Fruit fly (Drosophila melanogaster) whole organism, embryonic: ENCODE data around the gene HP5.

Source experiments
- Aef1 ChIP-seq: fragments of 200-800 bp; sonication (Bioruptor generic); IDR thresholded peaks from 3 replicates; pipeline ENCODE4 v1.3.6; 2022; ENCODE audit warnings: missing biosample characterization, missing genetic modification characterization
- BEAF-32 ChIP-seq: fragments of 200-800 bp; sonication (Bioruptor generic); optimal IDR thresholded peaks from 3 replicates; lab custom pipeline; 2017; ENCODE audit warnings: missing biosample characterization, missing genetic modification characterization, mild to moderate bottlenecking, moderate library complexity, missing genetic modification reagents
- CG10462 ChIP-seq: fragments of 200-800 bp; sonication (Bioruptor generic); optimal IDR thresholded peaks from 2 replicates; lab custom pipeline; 2016; ENCODE audit warnings: missing biosample characterization, missing genetic modification characterization
- CG12391 ChIP-seq: fragments of 200-800 bp; sonication (Bioruptor generic); optimal IDR thresholded peaks from 3 replicates; lab custom pipeline; 2018; ENCODE audit warnings: missing biosample characterization, mild to moderate bottlenecking, missing genetic modification characterization, moderate library complexity
- CG14050 ChIP-seq: fragments of 200-800 bp; sonication (Bioruptor generic); IDR thresholded peaks from 3 replicates; pipeline ENCODE4 v1.3.6; 2022; ENCODE audit warnings: missing biosample characterization, missing genetic modification characterization
- CG15479 ChIP-seq: fragments of 200-800 bp; sonication (Bioruptor generic); optimal IDR thresholded peaks from 3 replicates; lab custom pipeline; 2019; ENCODE audit warnings: missing biosample characterization, mild to moderate bottlenecking, missing genetic modification characterization, moderate library complexity
- CG15514 ChIP-seq: fragments of 200-800 bp; sonication (Bioruptor generic); optimal IDR thresholded peaks from 3 replicates; lab custom pipeline; 2017; ENCODE audit warnings: missing biosample characterization, missing genetic modification characterization, mild to moderate bottlenecking, moderate library complexity, missing genetic modification reagents
- CG1602 ChIP-seq: fragments of 200-800 bp; sonication (Bioruptor generic); optimal IDR thresholded peaks from 3 replicates; lab custom pipeline; 2016; ENCODE audit warnings: missing biosample characterization, missing genetic modification characterization
- CG2889 ChIP-seq: fragments of 200-800 bp; sonication (Bioruptor generic); IDR thresholded peaks from 3 replicates; pipeline ENCODE4 v1.3.6; 2022; ENCODE audit warnings: missing biosample characterization, missing genetic modification characterization
- CG3281 ChIP-seq: fragments of 200-800 bp; sonication (Bioruptor generic); optimal IDR thresholded peaks from 3 replicates; lab custom pipeline; 2017; ENCODE audit warnings: missing biosample characterization, mild to moderate bottlenecking, missing genetic modification characterization
- CG33213 ChIP-seq: fragments of 200-800 bp; sonication (Bioruptor generic); optimal IDR thresholded peaks from 3 replicates; lab custom pipeline; 2016; ENCODE audit warnings: missing biosample characterization, missing genetic modification characterization
- CG3726 ChIP-seq: fragments of 200-800 bp; sonication (Bioruptor generic); IDR thresholded peaks from 3 replicates; pipeline ENCODE4, ENCODE4 v1.3.6; 2022; ENCODE audit warnings: missing biosample characterization, missing genetic modification characterization
- CG4360 ChIP-seq: fragments of 200-800 bp; sonication (Bioruptor generic); IDR thresholded peaks from 2 replicates; pipeline ENCODE4 v1.3.6; 2022; ENCODE audit warnings: missing biosample characterization, missing genetic modification characterization
- CG6175 ChIP-seq: fragments of 200-800 bp; sonication (Bioruptor generic); IDR thresholded peaks from 3 replicates; pipeline ENCODE4 v1.3.6; 2022; ENCODE audit warnings: missing biosample characterization, missing genetic modification characterization
- CG7745 ChIP-seq: fragments of 200-800 bp; sonication (Bioruptor generic); optimal IDR thresholded peaks from 2 replicates; lab custom pipeline; 2018; ENCODE audit warnings: missing biosample characterization, mild to moderate bottlenecking, missing genetic modification characterization, moderate library complexity
- CG7987 ChIP-seq: fragments of 200-800 bp; sonication (Bioruptor generic); optimal IDR thresholded peaks from 2 replicates; lab custom pipeline; 2018; ENCODE audit warnings: missing biosample characterization, mild to moderate bottlenecking, missing genetic modification characterization, moderate library complexity
- CG8388 ChIP-seq: fragments of 200-800 bp; sonication (Bioruptor generic); optimal IDR thresholded peaks from 2 replicates; lab custom pipeline; 2019; ENCODE audit warnings: missing biosample characterization, mild to moderate bottlenecking, missing genetic modification characterization, moderate library complexity
- Chrac-16 ChIP-seq: fragments of 200-800 bp; sonication (Bioruptor generic); optimal IDR thresholded peaks from 3 replicates; lab custom pipeline; 2016; ENCODE audit warnings: missing biosample characterization, missing genetic modification characterization
- CkIIα-i1 ChIP-seq: fragments of 200-800 bp; sonication (Bioruptor generic); IDR thresholded peaks from 2 replicates; pipeline ENCODE4 v1.3.6; 2022; ENCODE audit warnings: missing biosample characterization, missing genetic modification characterization
- D ChIP-seq, 2 experiments: fragments of 200-800 bp in 1 of 2; fragments of >200 bp in 1 of 2; sonication (Bioruptor generic) in 1 of 2; optimal IDR thresholded peaks; 2 replicates in 1 of 2; 3 replicates in 1 of 2; lab custom pipeline; 2017; ENCODE audit warnings: mild to moderate bottlenecking in 1 of 2, missing biosample characterization in 1 of 2, missing genetic modification characterization in 1 of 2, missing genetic modification reagents in 1 of 2
- Dfd ChIP-seq, 2 experiments: fragments of >200 bp; optimal IDR thresholded peaks; 2 replicates each; lab custom pipeline; 2017; ENCODE audit warnings: missing biosample characterization in 2 of 2, missing genetic modification characterization in 2 of 2
- E2f1 ChIP-seq: fragments of 200-800 bp; sonication (Bioruptor generic); IDR thresholded peaks from 2 replicates; pipeline ENCODE4 v1.3.6; 2022; ENCODE audit warnings: missing biosample characterization, missing genetic modification characterization
- Ets65A ChIP-seq: fragments of 200-800 bp; sonication (Bioruptor generic); peaks from one replicate; lab custom pipeline; 2016; ENCODE audit warnings: missing biosample characterization, missing genetic modification characterization
- Fer2 ChIP-seq: fragments of 200-800 bp; sonication (Bioruptor generic); optimal IDR thresholded peaks from 2 replicates; lab custom pipeline; 2018; ENCODE audit warnings: missing biosample characterization, mild to moderate bottlenecking, missing genetic modification characterization, moderate library complexity
- H15 ChIP-seq: fragments of 200-800 bp; sonication (Bioruptor generic); IDR thresholded peaks from 3 replicates; pipeline ENCODE4 v1.3.6; 2022; ENCODE audit warnings: missing biosample characterization, missing genetic modification characterization
- H2.0 ChIP-seq: fragments of 200-800 bp; sonication (Bioruptor generic); IDR thresholded peaks from 2 replicates; pipeline ENCODE4 v1.3.6; 2022; ENCODE audit warnings: missing biosample characterization, missing genetic modification characterization
- HLH4C ChIP-seq: fragments of 200-800 bp; sonication (Bioruptor generic); IDR thresholded peaks from 3 replicates; pipeline ENCODE4 v1.3.6; 2022; ENCODE audit warnings: missing biosample characterization, missing genetic modification characterization; ENCODE audit not compliant: partially characterized antibody
- Hr3 ChIP-seq: fragments of 200-800 bp; sonication (Bioruptor generic); optimal IDR thresholded peaks from 3 replicates; lab custom pipeline; 2016; ENCODE audit warnings: missing biosample characterization, missing genetic modification characterization
- Lim3 ChIP-seq: fragments of 200-800 bp; sonication (Bioruptor generic); IDR thresholded peaks from 2 replicates; pipeline ENCODE4 v1.3.6; 2022; ENCODE audit warnings: missing biosample characterization, missing genetic modification characterization
- Mad ChIP-seq: fragments of 200-800 bp; sonication (Bioruptor generic); optimal IDR thresholded peaks from 2 replicates; lab custom pipeline; 2016; ENCODE audit warnings: missing biosample characterization, missing genetic modification characterization
- Mes4 ChIP-seq: fragments of 200-800 bp; sonication (Bioruptor generic); optimal IDR thresholded peaks from 2 replicates; lab custom pipeline; 2016; ENCODE audit warnings: missing biosample characterization, missing genetic modification characterization
- NfI ChIP-seq: fragments of 200-800 bp; sonication (Bioruptor generic); optimal IDR thresholded peaks from 3 replicates; lab custom pipeline; 2018; ENCODE audit warnings: missing biosample characterization, mild to moderate bottlenecking, missing genetic modification characterization, moderate library complexity
- Oli ChIP-seq: fragments of 200-800 bp; sonication (Bioruptor generic); optimal IDR thresholded peaks from 2 replicates; lab custom pipeline; 2018; ENCODE audit warnings: missing biosample characterization, mild to moderate bottlenecking, missing genetic modification characterization, moderate library complexity
- Poxn ChIP-seq: fragments of 200-800 bp; sonication (Bioruptor generic); IDR thresholded peaks from 2 replicates; pipeline ENCODE4 v1.3.6; 2022; ENCODE audit warnings: missing biosample characterization, missing genetic modification characterization
- Sox102F ChIP-seq: fragments of 200-800 bp; sonication (Bioruptor generic); optimal IDR thresholded peaks from 2 replicates; lab custom pipeline; 2018; ENCODE audit warnings: missing biosample characterization, mild to moderate bottlenecking, missing genetic modification characterization, moderate library complexity
- Taf1 ChIP-seq: fragments of 200-800 bp; sonication (Bioruptor generic); IDR thresholded peaks from 2 replicates; pipeline ENCODE4 v1.3.6; 2022; ENCODE audit warnings: missing biosample characterization, missing genetic modification characterization
- Xrp1 ChIP-seq: fragments of 200-800 bp; sonication (Bioruptor generic); IDR thresholded peaks from 2 replicates; pipeline ENCODE4 v1.3.6; 2022; ENCODE audit warnings: missing biosample characterization, missing genetic modification characterization
- ash1 ChIP-seq: fragments of 200-800 bp; sonication (Bioruptor generic); optimal IDR thresholded peaks from 2 replicates; lab custom pipeline; 2018; ENCODE audit warnings: missing biosample characterization, mild to moderate bottlenecking, missing genetic modification characterization
- br ChIP-seq: fragments of >200 bp; optimal IDR thresholded peaks from 2 replicates; lab custom pipeline; 2017
- eyg ChIP-seq: fragments of 200-800 bp; sonication (Bioruptor generic); optimal IDR thresholded peaks from 3 replicates; lab custom pipeline; 2016; ENCODE audit warnings: missing biosample characterization, missing genetic modification characterization
- gro ChIP-seq: fragments of 200-800 bp; sonication (Bioruptor generic); optimal IDR thresholded peaks from 2 replicates; lab custom pipeline; 2016; ENCODE audit warnings: missing biosample characterization, missing genetic modification characterization
- gt ChIP-seq: fragments of 200-800 bp; sonication (Bioruptor generic); IDR thresholded peaks from 2 replicates; pipeline ENCODE4 v1.3.6; 2022; ENCODE audit warnings: missing biosample characterization, missing genetic modification characterization
- klu ChIP-seq: fragments of 200-800 bp; sonication (Bioruptor generic); IDR thresholded peaks from 2 replicates; pipeline ENCODE4 v1.3.6; 2022; ENCODE audit warnings: missing biosample characterization, missing genetic modification characterization
- ranshi ChIP-seq: fragments of 200-800 bp; sonication (Bioruptor generic); IDR thresholded peaks from 2 replicates; pipeline ENCODE4 v1.3.6; 2022; ENCODE audit warnings: missing biosample characterization, missing genetic modification characterization
- sc ChIP-seq, 3 experiments: fragments of >200 bp in 2 of 3; fragments of 200-800 bp in 1 of 3; sonication (Bioruptor generic) in 1 of 3; optimal IDR thresholded peaks; 2 replicates in 2 of 3; 3 replicates in 1 of 3; lab custom pipeline; 2017; ENCODE audit warnings: mild to moderate bottlenecking in 1 of 3, missing biosample characterization in 1 of 3, missing genetic modification characterization in 1 of 3, missing genetic modification reagents in 1 of 3
- sima ChIP-seq: fragments of 200-800 bp; sonication (Bioruptor generic); optimal IDR thresholded peaks from 2 replicates; lab custom pipeline; 2016; ENCODE audit warnings: missing biosample characterization, missing genetic modification characterization
- sr ChIP-seq: fragments of 200-800 bp; sonication (Bioruptor generic); IDR thresholded peaks from 3 replicates; pipeline ENCODE4 v1.3.6; 2022; ENCODE audit warnings: missing biosample characterization, missing genetic modification characterization
- ssp ChIP-seq: fragments of 200-800 bp; sonication (Bioruptor generic); IDR thresholded peaks from 2 replicates; pipeline ENCODE4 v1.3.6; 2022; ENCODE audit warnings: missing biosample characterization, missing genetic modification characterization
- unc-4 ChIP-seq: fragments of 200-800 bp; sonication (Bioruptor generic); IDR thresholded peaks from 2 replicates; pipeline ENCODE4 v1.3.6; 2022; ENCODE audit warnings: missing biosample characterization, missing genetic modification characterization; ENCODE audit not compliant: partially characterized antibody
- zen ChIP-seq: fragments of 200-800 bp; sonication (Bioruptor generic); optimal IDR thresholded peaks from 3 replicates; lab custom pipeline; 2018; ENCODE audit warnings: missing biosample characterization, mild to moderate bottlenecking, missing genetic modification characterization, moderate library complexity

Gene HP5

dm6 chrX:11451027-11451572, 3.5 kb upstream of the HP5 start (continued):
- TF ChIP-seq CG7987 (GFP tag; lab: Kevin White, UChicago) (no peak), CG3281 (peak; percentile 33), E2f1 (GFP tag; lab: Robert Waterston, UW) (peak; percentile 43; the same call in 1 of the 2 replicates), CG2889 (peak; percentile 43; the same call in 1 of the 3 replicates), CG12391 (tag; lab: Kevin White, UChicago) (peak; percentile 6), Dfd (GFP tag; optimal IDR thresholded peaks at IDR 0.05; lab: Kevin White, UChicago) (no peak), Aef1 (GFP tag; lab: Robert Waterston, UW) (peak; percentile 52; the same call in 1 of the 3 replicates), zen (tag; lab: Kevin White, UChicago) (peak; percentile 26), unc-4 (no peak), NfI (GFP tag; lab: Kevin White, UChicago) (peak; percentile 56), CG33213 (no peak), CkIIα-i1 (GFP tag; lab: Robert Waterston, UW) (no peak), BEAF-32 (GFP tag; lab: Kevin White, UChicago) (no peak), Fer2 (tag; lab: Kevin White, UChicago) (peak; percentile 32), CG10462 (no peak), klu (GFP tag; lab: Robert Waterston, UW) (no peak), gro (GFP tag; lab: Kevin White, UChicago) (no peak), Xrp1 (GFP tag; lab: Robert Waterston, UW) (0 out of 2 replicates have a peak, but pooled peaks have one; percentile 37), sc (optimal IDR thresholded peaks at IDR 0.05; lab: Kevin White, UChicago) (no peak), sc (GFP tag; optimal IDR thresholded peaks at IDR 0.05; lab: Kevin White, UChicago) (no peak), CG15514 (peak; percentile 35), CG3726 (GFP tag; lab: Robert Waterston, UW) (no peak), ssp (GFP tag; lab: Robert Waterston, UW) (no peak), Mes4 (GFP tag; lab: Kevin White, UChicago) (no peak), sima (GFP tag; lab: Kevin White, UChicago) (no peak), CG1602 (peak; percentile 25), CG8388 (no peak), Lim3 (GFP tag; lab: Robert Waterston, UW) (no peak), H2.0 (GFP tag; lab: Robert Waterston, UW) (peak; percentile 76), Oli (tag; lab: Kevin White, UChicago) (peak; percentile 53), Taf1 (GFP tag; lab: Robert Waterston, UW) (peak; percentile 47), eyg (GFP tag; lab: Kevin White, UChicago) (no peak), CG6175 (GFP tag; lab: Robert Waterston, UW) (0 out of 3 replicates have a peak, but pooled peaks have one; percentile 37), CG7745 (tag; lab: Kevin White, UChicago) (no peak), CG15479 (GFP tag; lab: Kevin White, UChicago) (no peak), br (lab: Kevin White, UChicago) (no peak), Poxn (GFP tag; lab: Robert Waterston, UW) (no peak), CG14050 (peak; percentile 42; the same call in 2 of the 3 replicates), sr (GFP tag; lab: Robert Waterston, UW) (no peak), gt (GFP tag; lab: Robert Waterston, UW) (no peak), ash1 (GFP tag; lab: Kevin White, UChicago) (no peak), CG4360 (GFP tag; lab: Robert Waterston, UW) (no peak), Chrac-16 (GFP tag; lab: Kevin White, UChicago) (peak; percentile 31), Ets65A (GFP tag; lab: Kevin White, UChicago) (peak; percentile 90), Mad (GFP tag; lab: Kevin White, UChicago) (no peak), H15 (GFP tag; lab: Robert Waterston, UW) (peak; percentile 64; the same call in 2 of the 3 replicates), ranshi (GFP tag; lab: Robert Waterston, UW) (peak; percentile 54), HLH4C (no peak), Sox102F (peak; percentile 59), Hr3 (no peak), D (optimal IDR thresholded peaks at IDR 0.05; lab: Kevin White, UChicago) (no peak), D (GFP tag; optimal IDR thresholded peaks at IDR 0.05; lab: Kevin White, UChicago) (no peak)
